Worm (Caenorhabditis elegans): ENCODE measurements around the gene srg-16.

srg-16 gene

DNA sequence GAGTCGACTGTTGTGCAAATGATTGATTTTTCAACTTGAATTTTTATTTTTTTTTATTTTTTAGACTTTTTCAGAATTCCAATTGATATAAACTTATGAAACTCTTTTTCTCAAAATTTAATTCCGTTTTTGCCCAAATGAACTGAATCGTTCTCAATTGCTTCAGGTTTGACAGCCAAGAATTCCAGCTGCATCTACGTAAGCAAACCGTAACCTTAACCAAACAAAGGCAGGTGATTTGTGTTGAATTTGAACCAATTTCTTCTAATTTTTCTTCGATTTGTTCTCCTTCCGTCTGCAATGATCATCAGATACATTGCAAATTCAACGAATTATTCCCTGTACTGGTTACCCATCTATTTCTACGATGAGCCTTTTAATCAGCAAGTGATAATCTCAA is 17.1 kb upstream of the srg-16 start, which contains the start of gene sre-34:
TSS of gene sre-34 (plus strand) at position 301 of the 400 bp plus-strand sequence.
- TF ChIP-seq W03F9.2 (tag; optimal IDR thresholded peaks at IDR 0.05) = no peak
- TF ChIP-seq dao-5 (tag; optimal IDR thresholded peaks at IDR 0.05) = no peak
- TF ChIP-seq him-1 (tag; optimal IDR thresholded peaks at IDR 0.05) = no peak

DNA sequence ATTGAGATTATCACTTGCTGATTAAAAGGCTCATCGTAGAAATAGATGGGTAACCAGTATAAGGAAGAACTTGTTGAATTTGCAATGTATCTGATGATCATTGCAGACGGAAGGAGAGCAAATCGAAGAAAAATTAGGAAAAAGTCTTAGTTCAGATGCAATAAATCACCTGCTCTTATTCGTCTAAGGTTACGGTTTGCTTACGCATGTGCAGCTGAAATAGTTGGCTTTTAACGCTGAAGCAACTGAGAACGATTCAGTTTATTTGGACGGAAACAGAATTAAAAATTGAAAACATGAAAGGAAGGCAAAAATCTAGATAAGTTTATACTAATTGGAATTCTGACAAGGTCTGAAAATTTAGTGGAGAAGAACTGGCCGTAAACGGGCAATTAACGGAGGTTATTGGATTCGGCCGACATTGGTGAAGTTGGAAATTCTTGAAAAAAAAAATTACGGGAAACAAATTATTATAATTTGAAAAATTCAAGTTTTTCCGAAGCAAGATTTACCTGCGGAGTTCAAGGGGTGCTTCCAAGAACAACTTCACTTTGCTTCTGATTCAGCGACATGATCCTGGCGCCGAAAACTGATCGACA is 14.1 kb upstream of the srg-16 start, which contains the start of the genes sre-35 and sre-33:
TSS of gene sre-35 (minus strand) at position 101 of the 599 bp plus-strand sequence.
TSS of gene sre-33 (plus strand) at position 549 of the 599 bp plus-strand sequence.
- TF ChIP-seq him-1 (tag; optimal IDR thresholded peaks at IDR 0.05) (no peak), W03F9.2 (tag; optimal IDR thresholded peaks at IDR 0.05) (no peak), dao-5 (tag; optimal IDR thresholded peaks at IDR 0.05) (no peak)

DNA sequence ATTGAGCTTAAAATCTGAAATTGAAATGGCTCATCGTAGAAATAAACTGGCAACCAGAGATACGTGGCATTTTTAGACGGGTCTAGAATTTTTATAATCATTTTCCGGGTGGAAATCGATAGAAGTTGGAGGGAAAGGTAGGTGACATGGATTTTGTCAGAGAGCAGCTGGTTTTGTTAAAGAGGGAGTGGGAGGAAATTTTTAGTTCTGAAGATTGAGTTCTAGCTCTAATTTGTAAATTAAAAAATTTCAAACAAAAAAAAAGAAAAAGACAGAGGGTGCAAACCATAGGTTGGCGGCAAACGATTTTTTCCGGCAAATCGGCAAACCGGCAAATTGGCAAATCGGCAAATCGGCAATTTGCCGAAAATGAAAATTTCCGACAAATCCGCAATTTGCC is 10.3 kb upstream of the srg-16 start, which contains the start of gene sre-32:
TSS of gene sre-32 (minus strand) at position 101 of the 400 bp plus-strand sequence.
- no peak for TF ChIP-seq W03F9.2 (tag; optimal IDR thresholded peaks at IDR 0.05)
- TF ChIP-seq dao-5 (tag; optimal IDR thresholded peaks at IDR 0.05) = no peak
- no peak for TF ChIP-seq him-1 (tag; optimal IDR thresholded peaks at IDR 0.05)

DNA sequence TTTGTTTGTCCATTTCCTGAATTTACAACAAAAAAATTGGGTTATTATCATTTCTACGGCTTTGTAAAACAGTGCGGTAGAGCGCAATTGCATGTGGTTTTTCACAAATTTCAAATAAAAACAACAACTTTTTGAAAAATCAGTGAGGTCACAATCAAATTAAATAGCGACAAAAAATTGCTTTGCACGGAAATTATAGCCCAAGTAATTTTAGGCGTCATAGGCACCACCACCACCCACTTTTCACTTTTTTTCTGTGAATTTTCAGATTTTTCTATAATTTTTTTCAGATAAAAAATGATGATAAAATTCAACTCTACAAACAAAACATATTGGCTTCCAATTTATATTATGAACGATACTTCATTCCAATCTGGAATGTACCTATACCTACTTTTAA is 9.7 kb upstream of the srg-16 start, which contains the start of gene sre-38:
TSS of gene sre-38 (plus strand) at position 301 of the 400 bp plus-strand sequence.
- TF ChIP-seq him-1 (tag; optimal IDR thresholded peaks at IDR 0.05) (no peak), dao-5 (tag; optimal IDR thresholded peaks at IDR 0.05) (no peak), W03F9.2 (tag; optimal IDR thresholded peaks at IDR 0.05) (no peak)

DNA sequence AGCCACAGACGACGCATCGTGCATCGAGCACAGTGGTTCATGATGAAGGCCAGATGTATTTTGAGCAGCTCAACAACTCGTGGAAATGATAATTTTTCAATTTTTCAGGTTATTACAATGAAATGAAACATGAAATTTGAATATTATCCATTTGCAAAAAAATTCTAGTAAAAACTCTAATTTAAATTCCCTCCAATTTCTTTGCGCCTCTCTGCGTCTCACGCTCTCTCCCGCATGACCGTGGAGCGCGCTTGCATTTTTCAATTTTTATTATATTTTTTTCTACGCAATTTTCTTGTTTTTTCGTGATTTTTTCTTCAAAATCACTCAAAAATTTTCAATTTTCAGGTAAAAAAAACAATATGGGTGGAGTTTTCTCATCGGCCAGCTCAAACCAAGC is 7.5 kb upstream of the srg-16 start, which contains the start of gene tag-281:
TSS of gene tag-281 (plus strand) at position 340 of the 400 bp plus-strand sequence.
- TF ChIP-seq dao-5 (tag; optimal IDR thresholded peaks at IDR 0.05) (no peak), W03F9.2 (tag; optimal IDR thresholded peaks at IDR 0.05) (peak; percentile 72), him-1 (tag; optimal IDR thresholded peaks at IDR 0.05) (no peak)

DNA sequence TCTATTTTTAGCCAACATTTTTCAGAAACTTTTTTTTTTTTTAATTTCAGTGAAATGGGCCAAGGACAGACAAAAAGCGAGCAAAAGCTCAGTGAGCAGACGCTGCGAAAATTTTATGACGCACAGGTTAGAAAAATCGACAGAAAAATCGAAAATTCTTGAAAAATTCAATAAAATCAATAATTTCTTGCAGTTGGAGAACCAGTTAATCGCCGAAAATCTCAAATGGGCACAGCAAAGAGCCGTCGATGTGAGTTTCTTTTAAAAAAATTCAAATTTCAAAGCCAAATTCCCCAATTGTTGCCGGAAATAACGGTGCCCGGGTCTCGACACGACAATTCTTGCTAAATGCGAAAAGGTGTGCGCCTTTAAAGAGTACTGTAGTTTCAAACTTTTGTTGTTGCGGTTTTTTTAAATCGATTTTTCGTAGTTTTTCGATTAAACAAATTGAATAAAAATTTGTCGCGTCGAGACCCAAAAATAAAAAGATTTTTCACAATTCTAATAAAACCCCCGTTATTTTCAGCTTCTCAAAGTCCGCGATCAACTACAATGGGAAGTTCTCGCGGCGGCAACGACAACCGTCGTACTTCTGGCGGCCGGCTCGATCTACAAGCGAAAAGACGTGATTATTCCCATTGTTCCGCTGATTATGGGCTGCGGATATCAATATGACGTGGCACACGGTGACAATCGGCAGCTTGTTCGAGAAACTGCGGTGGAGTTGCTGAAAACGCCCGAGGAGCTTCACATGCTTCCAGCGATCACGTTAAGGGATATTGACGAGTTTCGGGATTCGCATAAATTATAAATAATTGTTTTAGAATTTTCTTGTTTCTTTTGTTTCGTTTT is 6.1 kb upstream of the srg-16 start, which contains the start of gene tag-280:
TSS of gene tag-280 (plus strand) at position 51 of the 852 bp plus-strand sequence.
- TF ChIP-seq dao-5 (tag; optimal IDR thresholded peaks at IDR 0.05) (no peak), W03F9.2 (tag; optimal IDR thresholded peaks at IDR 0.05) (no peak)

DNA sequence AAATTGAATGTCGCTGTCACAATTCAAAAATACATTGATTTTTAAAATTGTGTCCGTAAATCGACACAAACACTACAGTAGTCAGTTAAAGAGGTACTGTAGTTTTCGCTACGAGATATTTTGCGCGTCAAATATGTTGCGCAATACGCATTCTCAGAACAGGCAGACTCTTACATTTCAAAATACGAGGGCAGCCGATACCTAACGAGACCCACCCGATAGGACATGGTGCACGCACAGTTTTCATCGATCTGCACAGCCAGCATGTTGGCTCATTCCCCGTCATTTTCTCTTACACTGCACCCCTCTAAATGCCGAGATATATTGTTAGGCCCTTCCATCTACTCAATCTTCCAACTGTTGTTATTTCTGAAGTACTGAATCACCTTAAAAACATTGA is 4.7 kb upstream of the srg-16 start, which contains the start of gene F15A4.2:
TSS of gene F15A4.2 (plus strand) at position 301 of the 400 bp plus-strand sequence.
- TF ChIP-seq dao-5 (tag; optimal IDR thresholded peaks at IDR 0.05) = no peak

DNA sequence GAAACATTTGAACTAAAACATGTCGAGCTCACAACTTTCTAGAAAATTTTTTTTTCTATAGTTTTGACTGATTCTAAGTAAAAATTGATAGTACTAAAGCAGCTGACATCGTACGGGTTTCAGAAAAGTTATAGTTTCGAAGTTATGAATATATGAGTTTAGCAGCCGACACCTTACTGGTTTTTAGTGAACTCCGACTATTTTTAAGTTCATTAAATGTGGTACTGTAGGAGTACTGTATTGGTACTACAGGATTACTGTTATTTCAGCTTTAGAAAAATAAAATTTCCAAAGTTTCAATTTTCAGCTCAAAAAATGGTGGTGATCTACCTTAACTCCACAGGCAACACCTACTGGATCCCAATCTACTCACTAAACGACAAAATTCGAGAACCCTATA is 1.4 kb upstream of the srg-16 start, which contains the start of gene sre-37:
TSS of gene sre-37 (plus strand) at position 301 of the 400 bp plus-strand sequence.
- TF ChIP-seq W03F9.2 (tag; optimal IDR thresholded peaks at IDR 0.05) (no peak), him-1 (tag; optimal IDR thresholded peaks at IDR 0.05) (no peak)

DNA sequence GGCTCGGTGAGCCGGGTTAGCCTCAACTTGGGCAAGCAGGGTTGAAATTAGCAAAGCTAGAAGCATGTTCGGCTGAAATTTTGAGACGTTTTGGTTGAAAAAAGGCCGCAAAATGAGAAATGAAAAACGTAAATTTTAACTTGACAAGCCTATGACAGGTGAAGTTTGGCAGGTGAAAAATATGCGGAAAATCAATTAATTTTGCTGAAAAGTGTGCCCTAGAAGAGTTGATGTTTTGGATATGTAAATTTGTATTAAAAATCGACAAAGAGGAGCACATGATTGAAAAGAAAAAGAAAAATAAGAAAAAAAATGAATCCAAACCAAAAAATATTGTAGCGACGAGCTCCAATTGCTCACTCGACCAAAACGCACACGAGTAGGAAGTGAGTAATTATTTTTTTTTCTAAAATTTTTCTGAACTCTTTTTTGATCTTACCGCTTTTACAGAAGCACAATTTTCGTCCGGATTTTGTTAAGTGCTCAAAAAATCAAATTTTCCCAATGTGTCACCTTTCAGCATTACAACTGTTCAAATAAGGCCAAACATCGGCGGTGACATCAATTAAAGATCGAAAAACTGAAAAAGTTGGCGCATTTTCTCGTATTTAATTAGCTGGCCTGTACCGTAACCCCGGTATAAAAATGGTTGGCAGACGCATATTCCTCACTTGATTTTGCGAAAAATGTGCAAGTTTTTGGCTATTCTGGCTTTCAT is 4.4 kb downstream of the srg-16 start, which contains the start of the genes F15A4.5 and phat-8:
TSS of gene F15A4.5 (minus strand) at position 101 of the 718 bp plus-strand sequence.
TSS of gene phat-8 (plus strand) at position 668 of the 718 bp plus-strand sequence.
- TF ChIP-seq him-1 (tag; optimal IDR thresholded peaks at IDR 0.05) (no peak), W03F9.2 (tag; optimal IDR thresholded peaks at IDR 0.05) (no peak), dao-5 (tag; optimal IDR thresholded peaks at IDR 0.05) (no peak)

DNA sequence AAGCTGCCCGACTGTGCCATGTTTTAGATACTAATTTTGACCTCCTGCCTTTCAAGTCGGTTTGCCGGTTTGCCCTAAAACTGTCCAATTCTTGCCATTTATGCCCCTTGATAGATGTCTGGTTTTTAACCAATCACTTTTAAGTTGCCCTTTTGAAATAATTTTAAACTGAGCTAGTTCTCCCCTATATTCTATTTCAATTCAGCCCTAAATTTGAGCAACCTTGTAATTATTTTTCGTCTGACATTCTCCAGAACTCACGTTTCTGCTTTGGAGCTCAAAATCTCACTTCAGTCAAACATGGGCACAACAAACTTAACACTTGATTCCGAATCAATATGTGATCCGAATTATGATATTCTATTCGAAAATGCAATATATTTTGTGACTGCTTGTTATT is 6.5 kb downstream of the srg-16 start, which contains the start of gene srg-17:
TSS of gene srg-17 (plus strand) at position 301 of the 400 bp plus-strand sequence.
- TF ChIP-seq dao-5 (tag; optimal IDR thresholded peaks at IDR 0.05) = no peak
- no peak for TF ChIP-seq him-1 (tag; optimal IDR thresholded peaks at IDR 0.05)
- TF ChIP-seq W03F9.2 (tag; optimal IDR thresholded peaks at IDR 0.05) = no peak

DNA sequence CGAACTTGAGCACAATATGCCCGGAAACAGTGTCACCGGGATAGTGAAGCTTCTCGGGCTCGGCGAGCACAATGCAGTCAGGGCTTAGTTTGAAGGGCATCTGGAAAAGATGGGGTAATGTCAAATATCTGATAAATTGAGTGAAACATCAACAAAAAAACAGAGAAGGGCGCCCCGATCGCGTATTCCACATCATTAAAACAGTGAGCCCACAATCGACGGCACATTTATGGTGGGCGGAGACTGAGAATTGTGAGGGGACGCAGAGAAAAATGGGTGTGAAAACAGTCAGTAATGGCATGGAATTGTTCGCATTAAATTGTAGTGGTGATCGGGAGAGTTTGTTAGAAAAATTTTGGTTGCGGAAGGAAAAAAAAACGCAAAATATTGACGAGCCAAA is 13.9 kb downstream of the srg-16 start, which contains the start of gene arrd-9:
TSS of gene arrd-9 (minus strand) at position 101 of the 400 bp plus-strand sequence.
- TF ChIP-seq dao-5 (tag; optimal IDR thresholded peaks at IDR 0.05) = no peak
- no peak for TF ChIP-seq W03F9.2 (tag; optimal IDR thresholded peaks at IDR 0.05)
- TF ChIP-seq him-1 (tag; optimal IDR thresholded peaks at IDR 0.05) = no peak

DNA sequence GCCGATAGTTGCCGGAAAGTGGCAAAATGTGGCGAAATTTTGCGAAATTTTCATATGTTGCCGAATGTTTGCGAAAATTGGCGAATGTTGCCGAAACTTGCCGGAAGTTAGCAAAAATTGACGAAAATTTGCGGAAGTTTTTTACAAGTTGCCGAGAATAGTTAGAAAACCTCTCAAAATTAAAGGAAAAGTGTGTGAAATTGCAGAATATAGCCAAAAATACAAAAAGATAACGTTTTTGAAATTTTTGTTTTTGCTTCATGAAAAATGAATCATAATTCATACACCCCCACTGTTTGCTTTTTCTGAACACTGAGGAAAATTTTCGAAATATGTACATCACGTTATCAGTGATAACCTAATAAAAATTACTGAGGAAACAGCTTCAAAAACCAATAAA is 14.7 kb downstream of the srg-16 start:
- no peak for TF ChIP-seq W03F9.2 (tag; optimal IDR thresholded peaks at IDR 0.05)
- TF ChIP-seq him-1 (tag; optimal IDR thresholded peaks at IDR 0.05) = no peak
- TF ChIP-seq dao-5 (tag; optimal IDR thresholded peaks at IDR 0.05) = no peak

DNA sequence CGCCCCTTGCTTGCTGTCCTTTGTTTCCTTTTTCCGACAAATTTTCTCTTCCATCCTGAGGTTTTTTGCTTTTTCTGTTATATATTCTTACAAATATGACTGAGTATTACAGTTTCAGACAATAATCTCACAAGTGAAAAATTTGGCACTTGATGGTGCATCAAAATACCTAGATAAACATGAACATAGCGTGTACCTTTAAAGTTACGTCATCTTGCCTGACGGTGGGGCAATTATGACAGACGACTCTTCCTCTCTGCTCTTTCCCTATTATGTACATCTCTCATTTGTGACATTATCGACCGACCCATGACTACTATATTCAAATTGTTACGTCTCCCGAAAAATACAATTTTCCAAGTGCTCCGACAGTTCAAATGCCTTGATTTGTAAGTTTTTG is 15.7 kb downstream of the srg-16 start, which contains the start of gene fbxb-102:
TSS of gene fbxb-102 (plus strand) at position 301 of the 400 bp plus-strand sequence.
- TF ChIP-seq dao-5 (tag; optimal IDR thresholded peaks at IDR 0.05) = no peak
- no peak for TF ChIP-seq W03F9.2 (tag; optimal IDR thresholded peaks at IDR 0.05)
- TF ChIP-seq him-1 (tag; optimal IDR thresholded peaks at IDR 0.05) = no peak

Data from whole organism, L4/young adult.